Worm (Caenorhabditis elegans) whole organism, midembryonic: Measurements from ENCODE around the gene comt-1.

ENCODE experiments used
- T22C8.4 ChIP-seq: fragments of 200-800 bp; sonication (Bioruptor generic); IDR thresholded peaks from 2 replicates; pipeline ENCODE4 v1.3.6; 2022; ENCODE audit warnings: missing genetic modification characterization, missing compliant biosample characterization
- cog-1 ChIP-seq: sonication (generic microtip); optimal IDR thresholded peaks from 2 replicates; lab custom pipeline; 2016; ENCODE audit warnings: missing genetic modification characterization, missing compliant biosample characterization
- flt-1 ChIP-seq: fragments of 200-800 bp; sonication (Bioruptor generic); IDR thresholded peaks from 2 replicates; pipeline ENCODE4 v1.3.6; 2022; ENCODE audit warnings: missing genetic modification characterization, missing compliant biosample characterization
- klf-2 ChIP-seq: fragments of 200-800 bp; sonication (Bioruptor generic); conservative IDR thresholded peaks from 2 replicates; pipeline ENCODE4 v1.3.6; 2022; ENCODE audit warnings: missing genetic modification reagents, missing genetic modification characterization, missing compliant biosample characterization
- med-1 ChIP-seq: sonication (generic microtip); optimal IDR thresholded peaks from 2 replicates; lab custom pipeline; 2017; ENCODE audit warnings: missing genetic modification characterization, mild to moderate bottlenecking, missing compliant biosample characterization, antibody characterized with exemption, missing genetic modification reagents; ENCODE audit not compliant: insufficient read depth
- ref-1 ChIP-seq: fragments of 200-800 bp; sonication (Bioruptor generic); conservative IDR thresholded peaks from 2 replicates; pipeline ENCODE4 v1.3.6; 2022; ENCODE audit warnings: missing genetic modification reagents, missing genetic modification characterization, missing compliant biosample characterization
- tab-1 ChIP-seq: fragments of 200-800 bp; sonication (Bioruptor generic); IDR thresholded peaks from 2 replicates; pipeline ENCODE4 v1.3.6; 2022; ENCODE audit warnings: missing genetic modification characterization, missing compliant biosample characterization
- ztf-23 ChIP-seq: fragments of 200-800 bp; sonication (Bioruptor generic); IDR thresholded peaks from 2 replicates; pipeline ENCODE4 v1.3.6; 2022; ENCODE audit warnings: missing genetic modification reagents, missing genetic modification characterization, missing compliant biosample characterization
- ztf-29 ChIP-seq: fragments of 200-800 bp; sonication (Bioruptor generic); IDR thresholded peaks from 2 replicates; pipeline ENCODE4 v1.3.6; 2022; ENCODE audit warnings: missing genetic modification reagents, missing genetic modification characterization, missing compliant biosample characterization

Gene comt-1

ce11 chrX:2877433-2877832 is 15.2 kb upstream of the comt-1 start:
- TF ChIP-seq cog-1 (tag; lab: Kevin White, UChicago) (no peak), ref-1 (GFP tag; lab: Robert Waterston, UW) (no peak), ztf-29 (GFP tag; lab: Robert Waterston, UW) (no peak), klf-2 (GFP tag; lab: Robert Waterston, UW) (no peak), flt-1 (GFP tag; lab: Robert Waterston, UW) (no peak), T22C8.4 (GFP tag; lab: Robert Waterston, UW) (no peak)

- no peak for TF ChIP-seq klf-2 (GFP tag; lab: Robert Waterston, UW)
- no peak for TF ChIP-seq T22C8.4 (GFP tag; lab: Robert Waterston, UW)
- TF ChIP-seq med-1 (GFP tag; lab: Kevin White, UChicago) = no peak
- no peak for TF ChIP-seq ref-1 (GFP tag; lab: Robert Waterston, UW)
- TF ChIP-seq ztf-23 (GFP tag; lab: Robert Waterston, UW) = no peak
- TF ChIP-seq ztf-29 (GFP tag; lab: Robert Waterston, UW) = no peak
- TF ChIP-seq tab-1 (GFP tag; lab: Robert Waterston, UW) = no peak
- no peak for TF ChIP-seq flt-1 (GFP tag; lab: Robert Waterston, UW)
- TF ChIP-seq cog-1 (tag; lab: Kevin White, UChicago) = no peak
These were observed 12.3 kb upstream of the comt-1 start for ce11 chrX:2874598-2874997.

- no peak for TF ChIP-seq ref-1 (GFP tag; lab: Robert Waterston, UW)
- no peak for TF ChIP-seq ztf-23 (GFP tag; lab: Robert Waterston, UW)
- no peak for TF ChIP-seq ztf-29 (GFP tag; lab: Robert Waterston, UW)
- no peak for TF ChIP-seq klf-2 (GFP tag; lab: Robert Waterston, UW)
- TF ChIP-seq tab-1 (GFP tag; lab: Robert Waterston, UW) = no peak
- no peak for TF ChIP-seq T22C8.4 (GFP tag; lab: Robert Waterston, UW)
- no peak for TF ChIP-seq med-1 (GFP tag; lab: Kevin White, UChicago)
These were observed 11.0 kb upstream of the comt-1 start for ce11 chrX:2873272-2873671.

ce11 chrX:2871037-2871436 is 8.8 kb upstream of the comt-1 start, which contains the start of gene F53B3.3:
TSS of gene F53B3.3 (minus strand) at chrX:2871137.
- TF ChIP-seq ztf-29 (GFP tag; lab: Robert Waterston, UW) = 0 out of 2 replicates have a peak, but pooled peaks have one; percentile 12
- no peak for TF ChIP-seq ref-1 (GFP tag; lab: Robert Waterston, UW)
- TF ChIP-seq tab-1 (GFP tag; lab: Robert Waterston, UW) = no peak
- TF ChIP-seq cog-1 (tag; lab: Kevin White, UChicago) = no peak
- no peak for TF ChIP-seq ztf-23 (GFP tag; lab: Robert Waterston, UW)

- TF ChIP-seq ztf-29 (GFP tag; lab: Robert Waterston, UW) (no peak), med-1 (GFP tag; lab: Kevin White, UChicago) (no peak), cog-1 (tag; lab: Kevin White, UChicago) (no peak), klf-2 (GFP tag; lab: Robert Waterston, UW) (no peak), ref-1 (GFP tag; lab: Robert Waterston, UW) (no peak), flt-1 (GFP tag; lab: Robert Waterston, UW) (no peak), tab-1 (GFP tag; lab: Robert Waterston, UW) (no peak), ztf-23 (GFP tag; lab: Robert Waterston, UW) (no peak), T22C8.4 (GFP tag; lab: Robert Waterston, UW) (no peak)
These were observed 3.4 kb upstream of the comt-1 start for ce11 chrX:2865591-2866217.

ce11 chrX:2863946-2864345 is 1.7 kb upstream of the comt-1 start, which contains the start of gene F53B3.6:
TSS of gene F53B3.6 (plus strand) at chrX:2864229.
- TF ChIP-seq ztf-23 (GFP tag; lab: Robert Waterston, UW) (no peak), cog-1 (tag; lab: Kevin White, UChicago) (no peak), klf-2 (GFP tag; lab: Robert Waterston, UW) (no peak), tab-1 (GFP tag; lab: Robert Waterston, UW) (no peak), ztf-29 (GFP tag; lab: Robert Waterston, UW) (no peak), flt-1 (GFP tag; lab: Robert Waterston, UW) (no peak), ref-1 (GFP tag; lab: Robert Waterston, UW) (no peak), med-1 (GFP tag; lab: Kevin White, UChicago) (no peak), T22C8.4 (GFP tag; lab: Robert Waterston, UW) (no peak)

- TF ChIP-seq T22C8.4 (GFP tag; lab: Robert Waterston, UW) = no peak
- TF ChIP-seq cog-1 (tag; lab: Kevin White, UChicago) = no peak
- no peak for TF ChIP-seq tab-1 (GFP tag; lab: Robert Waterston, UW)
- no peak for TF ChIP-seq flt-1 (GFP tag; lab: Robert Waterston, UW)
- no peak for TF ChIP-seq med-1 (GFP tag; lab: Kevin White, UChicago)
- TF ChIP-seq ztf-23 (GFP tag; lab: Robert Waterston, UW) = no peak
These were observed 3.9 kb downstream of the comt-1 start for ce11 chrX:2858380-2858779.

ce11 chrX:2857070-2857825 is 5.0 kb downstream of the comt-1 start, which contains the start of gene tra-4:
TSS of gene tra-4 (minus strand) at chrX:2857603.
- TF ChIP-seq tab-1 (GFP tag; lab: Robert Waterston, UW) = no peak

ce11 chrX:2853963-2854362 is 8.3 kb downstream of the comt-1 start:
- TF ChIP-seq cog-1 (tag; lab: Kevin White, UChicago) = no peak
- TF ChIP-seq flt-1 (GFP tag; lab: Robert Waterston, UW) = no peak
- no peak for TF ChIP-seq ztf-23 (GFP tag; lab: Robert Waterston, UW)
- no peak for TF ChIP-seq klf-2 (GFP tag; lab: Robert Waterston, UW)
- no peak for TF ChIP-seq ztf-29 (GFP tag; lab: Robert Waterston, UW)
- TF ChIP-seq med-1 (GFP tag; lab: Kevin White, UChicago) = no peak
- TF ChIP-seq T22C8.4 (GFP tag; lab: Robert Waterston, UW) = no peak
- TF ChIP-seq tab-1 (GFP tag; lab: Robert Waterston, UW) = no peak
- TF ChIP-seq ref-1 (GFP tag; lab: Robert Waterston, UW) = no peak
